Fruit fly (Drosophila melanogaster): ENCODE results near the gene CG12496.

The CG12496 gene

DNA sequence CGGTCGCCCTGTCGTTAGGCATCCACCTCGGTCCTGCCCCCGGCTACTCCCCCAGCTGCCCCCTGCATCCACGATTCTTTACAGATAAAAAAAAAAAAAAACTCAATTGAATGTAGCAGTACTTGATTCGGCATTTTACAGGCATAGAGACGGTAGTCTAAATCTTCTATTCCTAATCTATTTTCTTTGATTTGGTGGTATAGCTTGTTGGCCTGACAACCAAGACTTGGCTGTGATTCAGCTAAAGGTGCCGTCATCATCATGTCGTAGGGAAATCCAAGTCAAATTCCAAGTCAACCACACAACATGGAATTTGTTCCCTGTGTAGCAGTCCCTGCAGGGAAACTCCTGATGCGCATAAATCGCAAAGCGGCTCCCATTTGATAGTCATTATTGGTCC lies 42.0 kb upstream of the CG12496 start:
- TF ChIP-seq CG8159 (tag; optimal IDR thresholded peaks at IDR 0.05) (peak; percentile 69), CG34367 (tag; optimal IDR thresholded peaks at IDR 0.05) (peak; percentile 61), Snoo (tag; optimal IDR thresholded peaks at IDR 0.05) (peak; percentile 59), CG14655 (GFP tag; optimal IDR thresholded peaks at IDR 0.05) (no peak), CG32121 (GFP tag; IDR thresholded peaks at IDR 0.05) (no peak), CG9948 (tag; optimal IDR thresholded peaks at IDR 0.05) (peak; percentile 72), Pif1B (GFP tag; optimal IDR thresholded peaks at IDR 0.05) (no peak), Pif1A (GFP tag; optimal IDR thresholded peaks at IDR 0.05) (no peak), CG12605 (GFP tag; IDR thresholded peaks at IDR 0.05) (no peak), EcR (GFP tag; optimal IDR thresholded peaks at IDR 0.05) (no peak), CG4496 (GFP tag; IDR thresholded peaks at IDR 0.05) (no peak), CG8301 (tag; optimal IDR thresholded peaks at IDR 0.05) (peak; percentile 46), Ets98B (GFP tag; IDR thresholded peaks at IDR 0.05) (no peak), CG13204 (GFP tag; optimal IDR thresholded peaks at IDR 0.05) (no peak), CG10348 (GFP tag; IDR thresholded peaks at IDR 0.05) (no peak), D1 (tag; optimal IDR thresholded peaks at IDR 0.05) (no peak), gl (tag; optimal IDR thresholded peaks at IDR 0.05) (no peak), CG17806 (tag; optimal IDR thresholded peaks at IDR 0.05) (peak; percentile 69), fd96Ca (GFP tag; IDR thresholded peaks at IDR 0.05) (no peak), rn (GFP tag; IDR thresholded peaks at IDR 0.05) (no peak), CG15710 (tag; optimal IDR thresholded peaks at IDR 0.05) (peak; percentile 69)

DNA sequence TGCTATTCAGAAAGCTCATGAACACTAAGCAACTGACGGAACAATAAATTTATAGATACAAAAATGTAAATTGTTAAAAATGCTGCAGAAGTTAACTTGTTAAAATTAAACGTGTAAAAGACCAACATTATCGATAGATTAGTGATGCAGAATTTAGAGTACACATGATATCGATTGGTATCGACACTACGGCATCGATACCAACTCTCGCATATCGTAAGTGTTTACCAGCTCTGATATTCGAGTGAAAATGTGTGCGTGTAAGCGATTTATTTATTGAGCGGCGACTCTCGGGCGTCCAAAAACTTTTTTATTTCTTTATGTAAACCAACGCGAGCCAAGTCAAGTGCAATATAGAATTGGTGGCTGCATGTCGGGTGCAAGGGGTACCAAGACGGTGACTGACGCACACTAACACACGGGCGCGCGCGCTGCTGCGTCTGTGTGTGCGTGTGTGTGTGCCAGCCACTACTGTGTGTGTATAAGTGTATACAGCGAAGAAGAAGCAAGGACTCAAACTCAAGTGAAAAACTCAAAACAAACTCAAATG lies 37.1 kb upstream of the CG12496 start, which contains the start of gene z:
TSS of gene z (plus strand) at position 20 of the 550 bp plus-strand sequence.
- TF ChIP-seq CG14655 (GFP tag; optimal IDR thresholded peaks at IDR 0.05) (no peak), CG34367 (tag; optimal IDR thresholded peaks at IDR 0.05) (no peak), Snoo (tag; optimal IDR thresholded peaks at IDR 0.05) (no peak), D1 (tag; optimal IDR thresholded peaks at IDR 0.05) (no peak), fd96Ca (GFP tag; IDR thresholded peaks at IDR 0.05) (no peak), CG9948 (tag; optimal IDR thresholded peaks at IDR 0.05) (no peak), CG17806 (tag; optimal IDR thresholded peaks at IDR 0.05) (no peak), Pif1A (GFP tag; optimal IDR thresholded peaks at IDR 0.05) (no peak)

DNA sequence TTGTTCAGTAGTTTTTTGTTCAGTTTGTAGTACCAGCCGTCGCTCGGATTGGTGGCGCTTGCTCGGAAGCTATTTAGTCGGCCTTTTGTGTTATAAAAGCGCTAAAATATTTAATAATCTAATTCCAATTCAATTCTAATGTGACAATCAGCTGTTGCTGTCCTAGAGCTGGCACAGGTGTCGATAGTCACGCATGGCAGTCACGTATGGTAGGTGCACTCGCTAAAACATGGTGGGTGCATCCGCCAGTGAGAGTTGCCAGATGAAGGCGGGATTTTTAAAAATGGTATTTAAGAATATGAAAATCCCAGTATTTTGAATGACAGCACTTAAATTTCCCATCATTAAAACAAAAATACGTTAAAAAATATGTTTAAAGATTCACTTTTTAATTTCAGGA lies 33.1 kb upstream of the CG12496 start, which contains the start of gene tko:
TSS of gene tko (minus strand) at position 179 of the 400 bp plus-strand sequence.
- no peak for TF ChIP-seq D1 (tag; optimal IDR thresholded peaks at IDR 0.05)

DNA sequence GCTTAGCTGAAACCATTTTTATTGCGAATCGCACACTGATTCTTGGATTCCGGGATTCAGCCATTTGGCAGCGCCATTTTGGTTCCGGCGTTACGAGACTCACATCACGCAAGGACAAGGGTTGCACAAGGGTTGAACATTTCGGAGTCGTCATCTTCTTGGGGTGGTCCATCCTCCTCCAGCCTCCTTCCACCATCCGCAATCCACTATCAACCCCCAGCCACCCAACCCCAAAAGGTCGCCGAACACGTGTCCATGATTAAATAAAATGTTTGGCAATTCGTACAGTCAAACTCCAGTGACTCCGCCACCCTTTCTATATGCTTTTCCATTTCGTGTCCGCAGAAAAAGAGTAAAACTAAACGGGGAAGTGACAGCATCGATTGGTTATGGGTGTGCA lies 29.5 kb upstream of the CG12496 start:
- TF ChIP-seq CG10348 (GFP tag; IDR thresholded peaks at IDR 0.05) (no peak), Pif1B (GFP tag; optimal IDR thresholded peaks at IDR 0.05) (no peak), CG13204 (GFP tag; optimal IDR thresholded peaks at IDR 0.05) (no peak), CG12605 (GFP tag; IDR thresholded peaks at IDR 0.05) (no peak), CG4496 (GFP tag; IDR thresholded peaks at IDR 0.05) (no peak), CG17806 (tag; optimal IDR thresholded peaks at IDR 0.05) (no peak), CG8301 (tag; optimal IDR thresholded peaks at IDR 0.05) (no peak)

DNA sequence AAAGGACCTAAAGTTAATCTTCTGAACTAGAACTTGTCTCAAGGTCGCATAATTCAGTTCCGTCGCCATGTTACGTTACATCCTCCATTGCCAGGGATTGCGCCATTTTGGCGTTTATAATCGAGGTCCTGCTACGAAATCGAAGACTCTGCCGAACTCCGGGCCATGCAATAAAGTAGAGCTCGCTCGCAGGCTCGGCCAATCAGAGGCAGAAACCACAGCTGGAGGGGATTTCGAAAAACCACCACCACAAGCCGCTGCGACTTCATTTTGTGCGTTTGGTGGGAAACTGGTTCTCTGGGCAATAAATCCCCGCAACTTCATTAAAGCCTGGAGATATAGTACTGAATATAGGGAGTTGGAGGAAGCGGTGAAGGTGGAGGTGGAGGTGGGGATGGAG lies 24.2 kb upstream of the CG12496 start:
- 0 out of 3 replicates have a peak, but pooled peaks have one; percentile 16 for TF ChIP-seq CG4496 (GFP tag; IDR thresholded peaks at IDR 0.05)
- no peak for TF ChIP-seq CG10348 (GFP tag; IDR thresholded peaks at IDR 0.05)

DNA sequence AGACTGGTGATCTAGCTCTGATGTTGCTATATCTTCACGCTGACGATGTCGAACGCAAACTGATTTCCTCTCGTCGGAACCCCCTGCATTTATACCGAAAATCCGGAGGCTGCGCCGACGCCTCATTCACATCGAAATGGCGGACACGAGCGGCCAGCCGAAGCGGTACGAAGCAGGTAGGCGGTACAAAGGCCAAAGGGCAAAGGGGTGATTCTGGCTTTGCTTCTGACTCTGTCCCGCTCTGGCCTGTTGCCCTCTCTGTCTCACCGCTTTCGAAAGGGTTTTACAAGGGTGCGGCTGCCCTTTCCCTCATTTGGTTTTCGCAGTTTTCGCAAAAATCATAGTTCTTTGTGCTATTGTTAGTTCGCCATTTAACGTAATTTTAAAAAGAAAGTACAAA lies 18.2 kb upstream of the CG12496 start, which contains the start of gene gt:
TSS of gene gt (minus strand) at position 65 of the 400 bp plus-strand sequence.
- TF ChIP-seq CG34367 (tag; optimal IDR thresholded peaks at IDR 0.05) = no peak
- TF ChIP-seq CG15710 (tag; optimal IDR thresholded peaks at IDR 0.05) = no peak
- no peak for TF ChIP-seq Ets98B (GFP tag; IDR thresholded peaks at IDR 0.05)
- TF ChIP-seq CG4496 (GFP tag; IDR thresholded peaks at IDR 0.05) = no peak
- no peak for TF ChIP-seq Pif1B (GFP tag; optimal IDR thresholded peaks at IDR 0.05)
- TF ChIP-seq CG8159 (tag; optimal IDR thresholded peaks at IDR 0.05) = no peak
- TF ChIP-seq CG9948 (tag; optimal IDR thresholded peaks at IDR 0.05) = no peak
- TF ChIP-seq CG13204 (GFP tag; optimal IDR thresholded peaks at IDR 0.05) = no peak
- no peak for TF ChIP-seq rn (GFP tag; IDR thresholded peaks at IDR 0.05)
- no peak for TF ChIP-seq CG32121 (GFP tag; IDR thresholded peaks at IDR 0.05)
- no peak for TF ChIP-seq Pif1A (GFP tag; optimal IDR thresholded peaks at IDR 0.05)
- TF ChIP-seq gl (tag; optimal IDR thresholded peaks at IDR 0.05) = no peak
- TF ChIP-seq D1 (tag; optimal IDR thresholded peaks at IDR 0.05) = no peak
- TF ChIP-seq CG10348 (GFP tag; IDR thresholded peaks at IDR 0.05) = no peak
- TF ChIP-seq Snoo (tag; optimal IDR thresholded peaks at IDR 0.05) = no peak
- no peak for TF ChIP-seq EcR (GFP tag; optimal IDR thresholded peaks at IDR 0.05)
- no peak for TF ChIP-seq CG8301 (tag; optimal IDR thresholded peaks at IDR 0.05)
- TF ChIP-seq fd96Ca (GFP tag; IDR thresholded peaks at IDR 0.05) = no peak

DNA sequence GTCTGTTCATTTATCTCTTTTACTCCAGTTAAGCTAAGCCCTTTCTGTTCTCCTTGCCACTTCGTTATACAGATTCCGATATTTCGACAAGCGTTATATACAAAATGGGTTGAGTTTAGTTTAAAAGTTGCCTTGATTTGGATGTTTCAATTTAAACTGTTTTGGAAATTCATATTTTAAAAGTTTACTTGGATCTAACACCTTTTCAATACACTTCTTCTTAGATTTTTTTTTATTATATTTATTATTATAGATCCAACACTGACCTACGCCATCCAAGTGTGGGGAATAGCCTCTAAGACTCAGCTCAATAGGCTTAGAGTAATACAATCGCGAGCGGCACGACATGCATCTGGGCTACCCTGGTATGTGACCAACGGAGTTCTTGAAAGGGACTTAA lies 15.1 kb upstream of the CG12496 start, which contains the start of gene CG32797:
TSS of gene CG32797 (minus strand) at position 101 of the 400 bp plus-strand sequence.
- TF ChIP-seq CG13204 (GFP tag; optimal IDR thresholded peaks at IDR 0.05) (no peak), EcR (GFP tag; optimal IDR thresholded peaks at IDR 0.05) (no peak), fd96Ca (GFP tag; IDR thresholded peaks at IDR 0.05) (no peak), CG4496 (GFP tag; IDR thresholded peaks at IDR 0.05) (no peak), rn (GFP tag; IDR thresholded peaks at IDR 0.05) (no peak), CG14655 (GFP tag; optimal IDR thresholded peaks at IDR 0.05) (no peak), gl (tag; optimal IDR thresholded peaks at IDR 0.05) (no peak), CG12605 (GFP tag; IDR thresholded peaks at IDR 0.05) (no peak), Pif1B (GFP tag; optimal IDR thresholded peaks at IDR 0.05) (no peak), Snoo (tag; optimal IDR thresholded peaks at IDR 0.05) (no peak), CG10348 (GFP tag; IDR thresholded peaks at IDR 0.05) (no peak), CG32121 (GFP tag; IDR thresholded peaks at IDR 0.05) (no peak), CG15710 (tag; optimal IDR thresholded peaks at IDR 0.05) (no peak), CG8159 (tag; optimal IDR thresholded peaks at IDR 0.05) (no peak), CG9948 (tag; optimal IDR thresholded peaks at IDR 0.05) (no peak), CG17806 (tag; optimal IDR thresholded peaks at IDR 0.05) (no peak), D1 (tag; optimal IDR thresholded peaks at IDR 0.05) (no peak), Ets98B (GFP tag; IDR thresholded peaks at IDR 0.05) (no peak)
